Worm (Caenorhabditis elegans): ENCODE measurements around the gene nlp-2.

- no peak for TF ChIP-seq elt-2 (tag; optimal IDR thresholded peaks at IDR 0.05)
- TF ChIP-seq zag-1 (tag; optimal IDR thresholded peaks at IDR 0.05) = no peak
Observed at ce11 chrX:2359797-2360196, 15.2 kb upstream of the nlp-2 start, which contains the start of gene lgc-40.

All from whole organism, L3 larva.